Worm (Caenorhabditis elegans): ENCODE measurements around the gene F38B7.10.

Gene F38B7.10

DNA sequence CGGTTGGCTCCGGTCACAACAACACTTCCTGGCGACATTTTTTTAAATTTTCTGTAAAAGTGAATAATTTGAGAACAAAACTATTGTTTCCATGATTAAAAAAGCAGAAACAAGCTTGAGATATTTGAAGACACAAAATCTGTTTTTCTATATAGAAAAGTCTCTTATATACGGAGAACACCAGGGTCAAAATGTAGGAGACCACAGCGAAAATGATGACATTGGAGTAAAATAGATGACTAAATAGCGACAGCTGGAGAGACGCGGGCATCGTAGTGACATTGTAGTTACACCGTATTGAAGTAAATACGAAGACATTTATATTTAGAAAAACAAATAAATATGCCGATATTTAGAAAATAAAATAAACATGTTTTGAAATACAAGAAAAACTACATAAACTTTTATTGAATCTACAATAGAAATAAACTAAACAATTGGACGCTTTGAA lies 29.2 kb upstream of the F38B7.10 start, which contains the start of gene sdz-8:
sdz-8 (minus strand) TSS at position 51 of the 451 bp plus-strand sequence.
- TF ChIP-seq rnt-1 (tag; optimal IDR thresholded peaks at IDR 0.05) (no peak), ceh-22 (tag; optimal IDR thresholded peaks at IDR 0.05) (no peak), ceh-45 (GFP tag; IDR thresholded peaks at IDR 0.05) (no peak), unc-42 (tag; optimal IDR thresholded peaks at IDR 0.05) (no peak), hlh-15 (tag; optimal IDR thresholded peaks at IDR 0.05) (no peak), ceh-19 (GFP tag; optimal IDR thresholded peaks at IDR 0.05) (no peak), hlh-13 (GFP tag; optimal IDR thresholded peaks at IDR 0.05) (no peak), che-1 (tag; optimal IDR thresholded peaks at IDR 0.05) (no peak), hlh-30 (tag; optimal IDR thresholded peaks at IDR 0.05; ENCODE audit: insufficient read depth) (no peak), eyg-1 (tag; optimal IDR thresholded peaks at IDR 0.05) (no peak), ref-2 (tag; optimal IDR thresholded peaks at IDR 0.05) (no peak), sox-4 (tag; optimal IDR thresholded peaks at IDR 0.05) (no peak), C38D4.7 (GFP tag; optimal IDR thresholded peaks at IDR 0.05) (no peak), unc-86 (tag; optimal IDR thresholded peaks at IDR 0.05) (no peak), pag-3 (tag; optimal IDR thresholded peaks at IDR 0.05; ENCODE audit: borderline replicate concordance) (no peak), elt-4 (tag; optimal IDR thresholded peaks at IDR 0.05) (no peak), pqm-1 (tag; optimal IDR thresholded peaks at IDR 0.05) (no peak), dve-1 (tag; optimal IDR thresholded peaks at IDR 0.05) (no peak), pros-1 (tag; optimal IDR thresholded peaks at IDR 0.05) (no peak)

DNA sequence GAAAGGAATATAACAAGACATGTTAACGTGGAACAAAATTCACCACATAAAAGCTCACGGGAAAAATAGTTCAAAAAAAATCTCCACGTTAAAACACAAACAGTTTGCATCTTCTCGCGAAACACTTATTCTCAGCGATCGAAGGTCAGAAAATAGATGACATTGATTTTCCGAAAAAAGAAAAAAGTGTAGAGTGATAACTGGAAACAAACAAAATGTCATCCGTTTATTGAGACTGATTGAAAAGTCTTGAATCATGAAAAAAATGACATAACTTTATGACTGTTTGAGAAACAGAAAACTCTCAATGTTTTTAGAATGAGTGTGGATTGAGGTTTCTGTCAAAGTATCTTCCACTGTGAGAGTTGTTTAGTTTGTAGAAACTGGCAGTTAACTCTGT lies 27.5 kb upstream of the F38B7.10 start, which contains the start of gene C55A6.4:
C55A6.4 (minus strand) TSS at position 101 of the 400 bp plus-strand sequence.
- TF ChIP-seq gmeb-2 (tag; optimal IDR thresholded peaks at IDR 0.05) (no peak), ceh-31 (tag; optimal IDR thresholded peaks at IDR 0.05) (no peak), dmd-4 (tag; optimal IDR thresholded peaks at IDR 0.05; ENCODE audit: borderline replicate concordance) (no peak), pax-1 (tag; optimal IDR thresholded peaks at IDR 0.05) (no peak), ceh-48 (tag; optimal IDR thresholded peaks at IDR 0.05) (no peak), unc-42 (tag; optimal IDR thresholded peaks at IDR 0.05) (no peak), ama-1 (optimal IDR thresholded peaks at IDR 0.05) (no peak), lim-6 (tag; optimal IDR thresholded peaks at IDR 0.05) (no peak), pros-1 (tag; optimal IDR thresholded peaks at IDR 0.05) (no peak), ceh-24 (tag; optimal IDR thresholded peaks at IDR 0.05) (no peak), tbx-7 (tag; optimal IDR thresholded peaks at IDR 0.05) (no peak), hlh-15 (tag; optimal IDR thresholded peaks at IDR 0.05) (no peak), ceh-19 (GFP tag; optimal IDR thresholded peaks at IDR 0.05) (no peak), nhr-232 (tag; optimal IDR thresholded peaks at IDR 0.05) (no peak), C08G9.2 (tag; optimal IDR thresholded peaks at IDR 0.05) (no peak)

DNA sequence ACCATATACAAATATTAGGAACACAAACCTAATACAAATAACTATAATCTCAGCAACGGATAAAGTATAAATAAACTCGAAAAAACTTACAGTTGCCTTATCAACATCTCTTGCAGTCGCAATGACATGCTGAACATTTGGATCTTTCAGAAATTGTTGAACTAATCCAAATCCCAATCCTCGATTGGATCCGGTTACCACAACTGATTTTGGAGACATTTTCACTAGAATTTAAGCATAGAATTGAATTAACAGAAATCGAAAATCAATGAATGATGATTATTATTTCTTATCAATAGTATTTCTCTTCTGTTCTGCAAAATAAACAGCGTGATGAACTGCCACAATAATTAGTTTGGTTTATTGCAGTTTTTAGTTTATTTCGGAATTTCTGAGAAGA lies 25.1 kb upstream of the F38B7.10 start, which contains the start of the genes C55A6.11 and C55A6.7:
C55A6.11 (plus strand) TSS at position 301 of the 400 bp plus-strand sequence.
C55A6.7 (minus strand) TSS at position 316 of the 400 bp plus-strand sequence.
- TF ChIP-seq nfya-1 (tag; optimal IDR thresholded peaks at IDR 0.05) (no peak), pqm-1 (tag; optimal IDR thresholded peaks at IDR 0.05) (no peak), dve-1 (tag; optimal IDR thresholded peaks at IDR 0.05) (no peak), unc-55 (GFP tag; optimal IDR thresholded peaks at IDR 0.05) (no peak), hlh-13 (GFP tag; optimal IDR thresholded peaks at IDR 0.05) (no peak), mec-3 (tag; optimal IDR thresholded peaks at IDR 0.05; ENCODE audit: borderline replicate concordance) (no peak), pag-3 (tag; optimal IDR thresholded peaks at IDR 0.05; ENCODE audit: borderline replicate concordance) (no peak), lim-6 (tag; optimal IDR thresholded peaks at IDR 0.05) (no peak), unc-3 (GFP tag; conservative IDR thresholded peaks at IDR 0.05) (no peak), unc-3 (tag; optimal IDR thresholded peaks at IDR 0.05) (no peak), sdc-2 (tag; optimal IDR thresholded peaks at IDR 0.05) (no peak)

DNA sequence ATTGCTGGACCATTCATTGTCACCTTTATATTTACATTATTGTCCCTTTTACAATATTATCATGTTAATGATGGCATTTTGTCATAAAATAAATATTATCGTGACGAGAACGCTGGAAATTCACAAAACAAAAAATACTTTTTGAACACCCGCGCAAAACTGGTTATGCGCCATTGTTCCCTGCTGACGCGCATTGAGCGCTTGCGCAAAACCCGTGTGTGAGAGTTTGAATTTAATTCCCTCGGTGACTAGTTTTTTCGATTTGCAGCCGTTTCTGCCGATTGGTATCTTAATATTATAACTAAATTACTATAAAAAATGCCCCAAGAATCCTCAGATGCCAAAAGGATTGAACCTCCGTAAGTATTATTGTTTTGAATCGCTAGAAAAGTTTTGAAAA lies 23.9 kb upstream of the F38B7.10 start, which contains the start of gene pafo-1:
pafo-1 (plus strand) TSS at position 256 of the 400 bp plus-strand sequence.
- TF ChIP-seq C38D4.7 (GFP tag; optimal IDR thresholded peaks at IDR 0.05): peak; percentile 30
- peak; percentile 32 for TF ChIP-seq pat-9 (tag; optimal IDR thresholded peaks at IDR 0.05)
- no peak for TF ChIP-seq ceh-34 (tag; optimal IDR thresholded peaks at IDR 0.05)
- no peak for TF ChIP-seq ceh-19 (GFP tag; optimal IDR thresholded peaks at IDR 0.05)
- peak; percentile 53 for TF ChIP-seq unc-55 (GFP tag; optimal IDR thresholded peaks at IDR 0.05)
- TF ChIP-seq rnt-1 (tag; optimal IDR thresholded peaks at IDR 0.05): peak; percentile 25
- TF ChIP-seq tbx-7 (tag; optimal IDR thresholded peaks at IDR 0.05): peak; percentile 16
- TF ChIP-seq zip-5 (tag; optimal IDR thresholded peaks at IDR 0.05): peak; percentile 9
- TF ChIP-seq pag-3 (tag; optimal IDR thresholded peaks at IDR 0.05; ENCODE audit: borderline replicate concordance): no peak
- TF ChIP-seq che-1 (tag; optimal IDR thresholded peaks at IDR 0.05): peak; percentile 63
- no peak for TF ChIP-seq pha-4 (tag; optimal IDR thresholded peaks at IDR 0.05)
- peak; percentile 57 for TF ChIP-seq ztf-16 (tag; optimal IDR thresholded peaks at IDR 0.05)
- peak; percentile 34 for TF ChIP-seq sox-4 (tag; optimal IDR thresholded peaks at IDR 0.05)
- TF ChIP-seq ttx-3 (tag; optimal IDR thresholded peaks at IDR 0.05): peak; percentile 12
- TF ChIP-seq gmeb-2 (tag; optimal IDR thresholded peaks at IDR 0.05): peak; percentile 50
- TF ChIP-seq ceh-18 (tag; optimal IDR thresholded peaks at IDR 0.05): peak; percentile 30
- peak; percentile 73 for TF ChIP-seq nfya-1 (tag; optimal IDR thresholded peaks at IDR 0.05)
- no peak for TF ChIP-seq elt-4 (tag; optimal IDR thresholded peaks at IDR 0.05)
- peak; percentile 33 for TF ChIP-seq K09A11.1 (tag; optimal IDR thresholded peaks at IDR 0.05; ENCODE audit: insufficient read depth)
- peak; percentile 9 for TF ChIP-seq ets-4 (tag; optimal IDR thresholded peaks at IDR 0.05)
- no peak for TF ChIP-seq lim-6 (tag; optimal IDR thresholded peaks at IDR 0.05)
